Worm (Caenorhabditis elegans) whole organism, midembryonic: ENCODE data around the gene C49G7.10.

ENCODE experiments used
- T22C8.4 ChIP-seq: fragments of 200-800 bp; sonication (Bioruptor generic); IDR thresholded peaks from 2 replicates; pipeline ENCODE4 v1.3.6; 2022; ENCODE audit warnings: missing genetic modification characterization, missing compliant biosample characterization
- cog-1 ChIP-seq: sonication (generic microtip); optimal IDR thresholded peaks from 2 replicates; lab custom pipeline; 2016; ENCODE audit warnings: missing genetic modification characterization, missing compliant biosample characterization
- flt-1 ChIP-seq: fragments of 200-800 bp; sonication (Bioruptor generic); IDR thresholded peaks from 2 replicates; pipeline ENCODE4 v1.3.6; 2022; ENCODE audit warnings: missing genetic modification characterization, missing compliant biosample characterization
- klf-2 ChIP-seq: fragments of 200-800 bp; sonication (Bioruptor generic); conservative IDR thresholded peaks from 2 replicates; pipeline ENCODE4 v1.3.6; 2022; ENCODE audit warnings: missing genetic modification reagents, missing genetic modification characterization, missing compliant biosample characterization
- med-1 ChIP-seq: sonication (generic microtip); optimal IDR thresholded peaks from 2 replicates; lab custom pipeline; 2017; ENCODE audit warnings: missing genetic modification characterization, mild to moderate bottlenecking, missing compliant biosample characterization, antibody characterized with exemption, missing genetic modification reagents; ENCODE audit not compliant: insufficient read depth
- ref-1 ChIP-seq: fragments of 200-800 bp; sonication (Bioruptor generic); conservative IDR thresholded peaks from 2 replicates; pipeline ENCODE4 v1.3.6; 2022; ENCODE audit warnings: missing genetic modification reagents, missing genetic modification characterization, missing compliant biosample characterization
- tab-1 ChIP-seq: fragments of 200-800 bp; sonication (Bioruptor generic); IDR thresholded peaks from 2 replicates; pipeline ENCODE4 v1.3.6; 2022; ENCODE audit warnings: missing genetic modification characterization, missing compliant biosample characterization
- ztf-23 ChIP-seq: fragments of 200-800 bp; sonication (Bioruptor generic); IDR thresholded peaks from 2 replicates; pipeline ENCODE4 v1.3.6; 2022; ENCODE audit warnings: missing genetic modification reagents, missing genetic modification characterization, missing compliant biosample characterization
- ztf-29 ChIP-seq: fragments of 200-800 bp; sonication (Bioruptor generic); IDR thresholded peaks from 2 replicates; pipeline ENCODE4 v1.3.6; 2022; ENCODE audit warnings: missing genetic modification reagents, missing genetic modification characterization, missing compliant biosample characterization

The C49G7.10 gene

DNA sequence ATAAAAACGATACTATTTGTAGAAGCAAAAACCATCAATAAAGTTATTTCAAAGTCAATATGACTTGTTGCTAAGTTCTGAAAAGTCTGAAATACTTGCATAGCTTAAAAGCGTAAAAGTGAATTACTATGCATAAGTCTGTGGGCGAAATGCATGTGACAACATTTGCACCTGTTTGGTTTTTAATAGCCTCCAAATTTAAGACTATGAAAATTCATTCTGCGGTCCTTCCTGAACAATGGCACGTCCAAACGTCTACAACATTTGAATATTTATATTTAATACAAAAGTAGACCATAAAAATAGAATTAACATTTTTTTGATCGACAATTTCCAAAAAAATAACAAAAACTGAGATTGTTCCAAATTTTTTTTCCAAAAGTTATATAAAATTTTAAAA lies 20.0 kb downstream of the C49G7.10 start, which contains the start of gene K09D9.14:
Gene K09D9.14, minus strand, starts transcription at position 101 of the 400 bp plus-strand sequence.
- TF ChIP-seq klf-2 (GFP tag; lab: Robert Waterston, UW) (no peak), ztf-23 (GFP tag; lab: Robert Waterston, UW) (no peak), flt-1 (GFP tag; lab: Robert Waterston, UW) (no peak), ref-1 (GFP tag; lab: Robert Waterston, UW) (no peak), med-1 (GFP tag; lab: Kevin White, UChicago) (no peak), cog-1 (tag; lab: Kevin White, UChicago) (no peak), tab-1 (GFP tag; lab: Robert Waterston, UW) (no peak), ztf-29 (no peak), T22C8.4 (GFP tag; lab: Robert Waterston, UW) (no peak)

DNA sequence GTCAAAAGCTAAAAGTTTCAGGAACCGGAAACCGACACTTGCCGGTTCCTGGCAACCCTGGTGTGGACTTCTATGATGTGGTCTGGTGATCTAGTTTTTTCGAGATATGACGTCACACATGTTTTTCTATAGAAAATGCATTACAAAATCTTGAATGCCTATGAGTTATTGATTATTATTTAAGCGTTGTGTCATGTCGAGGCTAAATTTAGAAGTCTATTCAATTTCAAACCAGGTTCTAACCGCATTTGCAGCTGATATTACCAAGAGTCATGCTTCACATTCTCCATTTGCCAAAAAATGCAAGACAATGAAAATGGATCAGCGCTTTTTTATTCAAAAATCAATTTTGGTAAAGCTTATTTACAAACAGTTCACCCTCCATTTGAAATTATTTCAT lies 22.6 kb downstream of the C49G7.10 start, which contains the start of gene K09D9.3:
Gene K09D9.3, plus strand, starts transcription at position 301 of the 400 bp plus-strand sequence.
- TF ChIP-seq cog-1 (tag; lab: Kevin White, UChicago), result no peak
- TF ChIP-seq ref-1 (GFP tag; lab: Robert Waterston, UW), result no peak
- no peak for TF ChIP-seq ztf-29

DNA sequence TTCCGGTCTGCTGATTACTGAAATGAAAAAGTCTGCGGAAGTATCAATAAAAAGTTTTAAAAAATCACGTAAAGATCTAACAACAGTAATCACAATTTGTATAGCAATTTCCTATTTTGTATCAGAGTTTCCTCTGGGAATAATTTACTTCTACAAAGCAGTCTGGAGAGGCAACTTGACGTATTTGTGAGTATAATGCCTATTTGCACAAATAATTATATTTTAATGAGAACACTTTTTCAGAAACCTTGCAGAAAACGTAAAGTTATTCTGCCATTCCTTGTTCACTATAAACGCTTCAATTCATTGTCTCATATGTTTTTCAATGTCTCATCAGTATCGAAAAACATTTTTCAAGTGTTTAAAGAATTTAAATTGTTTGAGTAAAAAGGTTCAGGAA lies 23.2 kb downstream of the C49G7.10 start:
- no peak for TF ChIP-seq klf-2 (GFP tag; lab: Robert Waterston, UW)
- TF ChIP-seq ref-1 (GFP tag; lab: Robert Waterston, UW), result no peak
- TF ChIP-seq T22C8.4 (GFP tag; lab: Robert Waterston, UW), result no peak
- TF ChIP-seq cog-1 (tag; lab: Kevin White, UChicago), result no peak
- no peak for TF ChIP-seq tab-1 (GFP tag; lab: Robert Waterston, UW)
- TF ChIP-seq med-1 (GFP tag; lab: Kevin White, UChicago), result no peak
- TF ChIP-seq ztf-29, result no peak
- TF ChIP-seq flt-1 (GFP tag; lab: Robert Waterston, UW), result no peak
- no peak for TF ChIP-seq ztf-23 (GFP tag; lab: Robert Waterston, UW)

DNA sequence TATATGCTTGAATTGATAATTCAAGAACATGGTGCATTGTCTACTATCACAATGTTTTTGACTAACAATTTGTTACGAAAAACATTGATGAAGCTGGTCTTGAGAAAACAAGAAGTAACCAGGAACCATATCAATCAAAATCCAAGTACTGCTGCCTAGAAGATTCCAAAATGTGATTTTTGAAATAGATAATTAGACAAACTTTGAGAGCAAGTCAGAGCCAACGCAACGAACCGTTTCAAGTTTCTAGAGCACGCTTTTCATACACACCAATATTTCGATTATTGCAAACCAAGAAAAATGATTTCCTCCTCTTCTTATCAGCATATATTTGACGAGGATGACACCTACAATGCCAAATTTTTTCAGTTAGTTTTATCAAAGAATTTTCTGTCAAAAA lies 25.0 kb downstream of the C49G7.10 start, which contains the start of gene srw-89:
Gene srw-89, plus strand, starts transcription at position 301 of the 400 bp plus-strand sequence.
- no peak for TF ChIP-seq ztf-23 (GFP tag; lab: Robert Waterston, UW)
- no peak for TF ChIP-seq cog-1 (tag; lab: Kevin White, UChicago)
- no peak for TF ChIP-seq klf-2 (GFP tag; lab: Robert Waterston, UW)
- no peak for TF ChIP-seq med-1 (GFP tag; lab: Kevin White, UChicago)
- no peak for TF ChIP-seq tab-1 (GFP tag; lab: Robert Waterston, UW)
- TF ChIP-seq flt-1 (GFP tag; lab: Robert Waterston, UW), result no peak
- TF ChIP-seq ref-1 (GFP tag; lab: Robert Waterston, UW), result no peak
- TF ChIP-seq T22C8.4 (GFP tag; lab: Robert Waterston, UW), result no peak

DNA sequence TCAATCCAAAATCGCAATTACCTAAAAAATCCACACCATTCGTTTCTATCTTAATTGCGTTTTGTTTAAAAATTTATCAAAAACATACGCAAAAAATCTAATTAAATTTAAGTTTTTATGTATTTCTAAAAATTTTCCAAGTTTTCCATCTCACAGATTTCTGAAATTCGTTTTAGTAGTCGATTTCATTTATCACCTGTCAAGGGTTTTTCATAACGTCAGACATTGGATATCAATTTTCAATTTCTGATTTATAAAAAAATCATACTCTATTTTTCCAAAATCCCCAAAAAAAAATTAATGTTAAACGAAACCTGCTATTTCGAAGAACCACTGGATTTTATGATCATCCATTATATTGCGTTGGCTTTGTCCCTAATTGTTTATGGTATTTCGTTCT lies 31.7 kb downstream of the C49G7.10 start, which contains the start of gene srh-4:
Gene srh-4, plus strand, starts transcription at position 301 of the 400 bp plus-strand sequence.
- TF ChIP-seq tab-1 (GFP tag; lab: Robert Waterston, UW) (no peak), ztf-29 (no peak), T22C8.4 (GFP tag; lab: Robert Waterston, UW) (no peak), cog-1 (tag; lab: Kevin White, UChicago) (no peak), klf-2 (GFP tag; lab: Robert Waterston, UW) (no peak), ref-1 (GFP tag; lab: Robert Waterston, UW) (no peak), ztf-23 (GFP tag; lab: Robert Waterston, UW) (no peak), med-1 (GFP tag; lab: Kevin White, UChicago) (no peak), flt-1 (GFP tag; lab: Robert Waterston, UW) (no peak)

DNA sequence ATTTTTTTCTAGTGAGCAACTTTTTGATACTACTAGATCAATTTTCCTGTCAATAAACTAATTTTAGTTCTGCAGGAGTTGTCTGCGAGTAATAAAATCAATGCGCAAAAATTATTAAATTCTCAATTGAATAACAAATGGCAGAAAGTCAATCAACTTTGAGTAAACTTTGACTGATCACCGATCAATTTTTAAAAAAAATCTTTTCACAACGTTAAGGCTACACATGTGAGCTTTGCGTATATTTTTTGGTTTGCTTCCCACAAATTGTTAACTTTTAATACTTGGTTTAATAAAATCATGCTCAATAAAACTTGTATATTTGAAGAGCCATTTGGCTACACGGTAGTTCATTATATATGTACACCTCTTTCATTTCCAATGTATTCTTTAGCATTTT lies 33.9 kb downstream of the C49G7.10 start, which contains the start of gene srh-7:
Gene srh-7, plus strand, starts transcription at position 301 of the 400 bp plus-strand sequence.
- TF ChIP-seq med-1 (GFP tag; lab: Kevin White, UChicago), result no peak
- TF ChIP-seq ztf-29, result no peak

DNA sequence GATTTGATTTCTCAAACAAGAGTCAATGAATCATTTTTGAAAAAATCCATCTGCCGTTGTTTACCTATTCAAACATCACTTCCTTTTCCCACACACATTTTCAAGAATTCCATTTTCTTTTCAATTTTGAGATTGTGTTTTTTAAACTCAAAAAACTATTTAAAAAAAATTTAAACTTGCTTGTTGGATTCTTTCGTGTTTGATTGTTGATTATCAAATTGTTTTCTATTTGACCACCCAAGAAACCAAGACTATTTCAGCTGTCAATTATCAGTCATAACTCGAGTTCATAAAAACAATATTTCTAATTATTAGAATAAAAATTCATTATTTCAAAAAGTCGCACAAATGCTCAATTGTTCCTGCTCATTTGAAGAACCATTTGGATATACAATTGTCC lies 36.6 kb downstream of the C49G7.10 start, which contains the start of gene srh-8:
Gene srh-8, plus strand, starts transcription at position 301 of the 400 bp plus-strand sequence.
- no peak for TF ChIP-seq med-1 (GFP tag; lab: Kevin White, UChicago)
- TF ChIP-seq cog-1 (tag; lab: Kevin White, UChicago), result no peak
- no peak for TF ChIP-seq T22C8.4 (GFP tag; lab: Robert Waterston, UW)
- TF ChIP-seq ztf-23 (GFP tag; lab: Robert Waterston, UW), result no peak
- no peak for TF ChIP-seq klf-2 (GFP tag; lab: Robert Waterston, UW)
- TF ChIP-seq ztf-29, result no peak
- TF ChIP-seq tab-1 (GFP tag; lab: Robert Waterston, UW), result no peak
- no peak for TF ChIP-seq flt-1 (GFP tag; lab: Robert Waterston, UW)

DNA sequence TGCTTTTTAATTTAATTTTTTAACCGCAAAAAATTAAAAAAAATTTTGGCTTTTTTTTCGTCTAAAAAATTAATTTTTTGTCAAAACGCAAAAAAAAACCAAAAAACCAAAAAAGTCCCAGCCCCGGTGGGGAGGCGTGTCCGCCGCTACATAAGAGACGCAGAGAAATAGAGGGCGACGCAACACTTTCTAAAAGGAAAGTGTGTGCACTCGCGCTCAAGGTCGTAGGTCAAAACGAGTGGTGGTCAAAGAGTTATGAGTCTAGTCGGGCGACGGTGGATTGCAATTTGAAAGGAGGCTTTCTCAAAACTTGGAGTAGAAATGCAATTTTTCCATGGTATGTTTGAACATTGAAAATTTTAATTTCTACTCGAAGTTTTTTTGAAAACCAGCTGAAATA lies 37.2 kb downstream of the C49G7.10 start:
- TF ChIP-seq klf-2 (GFP tag; lab: Robert Waterston, UW), result no peak
- no peak for TF ChIP-seq tab-1 (GFP tag; lab: Robert Waterston, UW)
- TF ChIP-seq ztf-29, result no peak
- TF ChIP-seq med-1 (GFP tag; lab: Kevin White, UChicago), result no peak
- TF ChIP-seq ref-1 (GFP tag; lab: Robert Waterston, UW), result no peak
- no peak for TF ChIP-seq ztf-23 (GFP tag; lab: Robert Waterston, UW)
- no peak for TF ChIP-seq T22C8.4 (GFP tag; lab: Robert Waterston, UW)
- TF ChIP-seq cog-1 (tag; lab: Kevin White, UChicago), result no peak
- no peak for TF ChIP-seq flt-1 (GFP tag; lab: Robert Waterston, UW)

DNA sequence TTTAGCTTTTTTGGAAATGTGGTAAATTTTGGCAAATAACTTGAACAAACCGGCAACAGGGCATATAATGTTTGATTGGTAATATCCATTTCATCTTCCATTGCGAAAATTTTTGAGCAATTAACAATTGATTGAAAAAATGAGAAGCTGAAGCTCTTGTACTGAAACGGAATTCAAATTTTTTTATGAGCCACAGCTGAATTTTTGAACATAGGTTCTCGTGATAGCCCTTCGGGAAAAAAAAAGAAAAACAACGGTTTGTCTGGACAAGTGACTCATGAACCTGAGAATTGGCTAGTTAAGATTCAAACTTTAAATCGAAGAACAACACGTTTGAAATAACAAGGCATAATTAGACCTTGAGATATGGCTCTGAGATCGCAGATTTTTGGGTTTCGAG lies 46.0 kb downstream of the C49G7.10 start, which contains the start of gene srx-62:
Gene srx-62, minus strand, starts transcription at position 101 of the 400 bp plus-strand sequence.
- TF ChIP-seq ref-1 (GFP tag; lab: Robert Waterston, UW), result no peak
- no peak for TF ChIP-seq flt-1 (GFP tag; lab: Robert Waterston, UW)
- no peak for TF ChIP-seq klf-2 (GFP tag; lab: Robert Waterston, UW)
- TF ChIP-seq ztf-29, result no peak
- no peak for TF ChIP-seq T22C8.4 (GFP tag; lab: Robert Waterston, UW)
- no peak for TF ChIP-seq tab-1 (GFP tag; lab: Robert Waterston, UW)
- no peak for TF ChIP-seq med-1 (GFP tag; lab: Kevin White, UChicago)
- no peak for TF ChIP-seq cog-1 (tag; lab: Kevin White, UChicago)
- TF ChIP-seq ztf-23 (GFP tag; lab: Robert Waterston, UW), result no peak
